Worm (Caenorhabditis elegans) whole organism, early embryonic: Measurements from ENCODE around the gene serp-1.1.

Source experiments
- aly-1 ChIP-seq: sonication (generic microtip); optimal IDR thresholded peaks from 2 replicates; lab custom pipeline; 2016; ENCODE audit warnings: missing genetic modification characterization, missing compliant biosample characterization
- ama-1 ChIP-seq: fragments of 150-350 bp; optimal IDR thresholded peaks from 2 replicates; lab custom pipeline; 2014
- flt-1 ChIP-seq: fragments of 200-800 bp; sonication (Bioruptor generic); IDR thresholded peaks from 2 replicates; pipeline ENCODE4 v1.3.6; 2022; ENCODE audit warnings: missing genetic modification characterization, missing compliant biosample characterization
- pes-1 ChIP-seq: fragments of 200-800 bp; sonication (Bioruptor generic); IDR thresholded peaks from 2 replicates; pipeline ENCODE4 v1.3.6; 2022; ENCODE audit warnings: missing genetic modification reagents, missing genetic modification characterization, missing compliant biosample characterization
- scrt-1 ChIP-seq: fragments of 200-800 bp; sonication (Bioruptor generic); IDR thresholded peaks from 2 replicates; pipeline ENCODE4 v1.3.6; 2022; ENCODE audit warnings: missing genetic modification characterization, missing compliant biosample characterization
- tbx-11 ChIP-seq: fragments of 200-800 bp; sonication (Bioruptor generic); IDR thresholded peaks from 2 replicates; pipeline ENCODE4 v1.3.6; 2022; ENCODE audit warnings: missing genetic modification characterization, missing compliant biosample characterization
- tbx-37 ChIP-seq: fragments of 200-800 bp; sonication (Bioruptor generic); conservative IDR thresholded peaks from 2 replicates; pipeline ENCODE4 v1.3.6; 2022; ENCODE audit warnings: missing genetic modification reagents, missing genetic modification characterization, missing compliant biosample characterization

DNA sequence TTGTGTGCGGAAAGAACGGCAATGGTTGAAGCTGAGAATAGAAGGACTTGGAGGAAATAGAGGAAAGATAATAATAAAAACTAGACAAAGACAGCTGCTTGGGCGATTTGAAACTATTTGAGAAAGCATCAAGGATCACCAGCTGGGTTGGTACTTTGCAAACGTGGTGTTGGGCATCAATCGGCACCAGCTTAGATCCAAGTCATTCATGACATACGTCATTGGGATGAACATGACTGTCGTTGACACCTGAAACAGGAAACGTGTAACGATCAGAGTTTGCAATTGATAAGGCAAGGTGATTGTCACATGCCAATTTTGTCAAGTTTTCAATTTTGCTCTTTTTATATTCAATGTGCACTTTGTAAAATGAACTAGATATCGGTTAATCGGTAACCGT, 1.1 kb downstream of the serp-1.1 start:
- no peak for TF ChIP-seq aly-1 (tag; lab: Kevin White, UChicago)
- no peak for TF ChIP-seq scrt-1 (GFP tag; lab: Robert Waterston, UW)
- TF ChIP-seq ama-1 (lab: Kevin White, UChicago), result no peak
- no peak for TF ChIP-seq flt-1
- no peak for TF ChIP-seq tbx-37 (GFP tag; lab: Robert Waterston, UW)
- no peak for TF ChIP-seq tbx-11 (GFP tag; lab: Robert Waterston, UW)
- no peak for TF ChIP-seq pes-1 (GFP tag; lab: Robert Waterston, UW)
